Fruit fly (Drosophila melanogaster): ENCODE data around the gene mus304.

- TF ChIP-seq usp (GFP tag; optimal IDR thresholded peaks at IDR 0.05) (no peak), CG8478 (optimal IDR thresholded peaks at IDR 0.05) (no peak), pan (optimal IDR thresholded peaks at IDR 0.05) (no peak)
Observed at dm6 chr3L:18161175-18161574, 51.6 kb downstream of the mus304 start.
